Worm (Caenorhabditis elegans): ENCODE measurements around the gene Y113G7A.12.

DNA sequence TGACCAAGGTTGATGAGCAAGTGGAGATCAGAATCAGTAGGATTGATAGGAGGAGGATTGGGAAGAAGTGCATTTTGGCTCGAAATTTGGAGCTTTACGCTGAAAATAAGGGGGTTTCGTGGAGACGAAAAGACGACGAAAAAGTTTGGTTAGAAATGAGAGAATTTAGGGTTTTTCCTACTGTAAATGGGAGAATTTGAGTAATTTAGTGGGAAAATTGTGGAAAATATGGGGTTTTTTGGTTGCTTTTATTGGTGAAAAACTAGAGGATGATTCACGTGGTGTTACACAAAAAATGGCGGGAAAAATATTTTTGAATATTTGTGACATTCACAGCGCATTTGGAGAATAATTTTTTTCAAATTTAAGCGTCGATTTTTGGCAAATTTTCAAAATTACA, 47.5 kb upstream of the Y113G7A.12 start, which contains the start of gene nlp-69:
- TF ChIP-seq klf-2 (GFP tag; conservative IDR thresholded peaks at IDR 0.05): no peak
- TF ChIP-seq T22C8.4 (GFP tag; IDR thresholded peaks at IDR 0.05): no peak
- no peak for TF ChIP-seq ztf-23 (GFP tag; IDR thresholded peaks at IDR 0.05)
- no peak for TF ChIP-seq cog-1 (tag; optimal IDR thresholded peaks at IDR 0.05)
- no peak for TF ChIP-seq ztf-29 (GFP tag; IDR thresholded peaks at IDR 0.05)

All from whole organism, midembryonic.